Worm (Caenorhabditis elegans) whole organism, late embryonic: Measurements from ENCODE around the gene F10G7.10.

Source experiments
- ets-4 ChIP-seq: sonication (generic microtip); optimal IDR thresholded peaks from 2 replicates; lab custom pipeline; 2016; ENCODE audit warnings: missing genetic modification characterization, missing compliant biosample characterization
- mec-3 ChIP-seq: sonication (generic microtip); optimal IDR thresholded peaks from 2 replicates; lab custom pipeline; 2016; ENCODE audit warnings: borderline replicate concordance, missing genetic modification characterization, missing compliant biosample characterization

DNA sequence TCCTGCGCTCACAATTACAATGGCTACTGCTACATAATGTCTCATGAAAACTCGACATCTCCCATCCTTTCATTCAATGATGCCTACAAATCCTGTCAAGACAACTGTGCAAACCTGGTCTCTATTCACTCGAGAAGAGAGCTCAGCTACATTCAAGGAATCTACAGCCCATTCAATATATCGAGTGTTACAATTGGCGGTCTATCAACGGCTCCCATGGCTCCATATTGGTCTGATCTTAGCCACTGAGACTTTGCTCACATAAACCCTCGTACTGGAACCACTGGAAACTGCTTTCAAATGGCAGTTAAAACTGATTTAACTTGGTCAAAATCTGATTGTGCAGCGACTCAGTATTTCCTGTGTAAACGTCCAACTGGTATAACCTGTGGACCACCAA lies 50.6 kb downstream of the F10G7.10 start, which contains the start of gene T05A7.3:
- no peak for TF ChIP-seq mec-3 (tag; lab: Kevin White, UChicago)
- no peak for TF ChIP-seq ets-4 (tag; lab: Kevin White, UChicago)
